Fruit fly (Drosophila melanogaster): ENCODE results near the gene wnd.

Gene wnd

DNA sequence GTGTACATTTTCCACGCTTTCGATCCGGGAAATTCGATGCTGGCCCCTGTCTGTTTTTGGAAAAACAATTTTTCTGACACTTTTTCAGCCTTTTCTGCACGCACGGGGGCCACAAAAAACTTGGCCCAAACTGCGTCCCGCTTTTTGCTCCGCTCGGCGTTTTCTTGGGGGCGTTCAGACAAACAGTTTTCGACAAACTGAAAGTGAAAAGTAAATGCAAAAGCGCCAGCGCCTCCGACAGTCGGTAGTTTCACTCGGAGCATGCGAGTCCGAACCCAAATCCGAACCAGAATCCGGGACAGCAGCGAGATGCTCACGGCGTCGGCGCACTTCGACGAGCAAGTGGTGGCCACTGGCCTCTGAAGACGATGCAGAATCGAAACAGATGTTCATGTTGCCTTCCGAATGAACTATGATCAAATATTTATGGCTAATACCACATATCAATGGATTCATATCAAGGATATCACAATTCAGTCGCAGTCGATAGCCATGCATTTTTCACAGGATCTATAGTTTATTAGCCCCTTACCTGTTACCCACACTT lies 51.1 kb downstream of the wnd start, which contains the start of gene Shal:
TSS of gene Shal (minus strand) at position 200 of the 547 bp plus-strand sequence.
- TF ChIP-seq CG17801 (GFP tag; optimal IDR thresholded peaks at IDR 0.05; ENCODE audit: partially characterized antibody): no peak

DNA sequence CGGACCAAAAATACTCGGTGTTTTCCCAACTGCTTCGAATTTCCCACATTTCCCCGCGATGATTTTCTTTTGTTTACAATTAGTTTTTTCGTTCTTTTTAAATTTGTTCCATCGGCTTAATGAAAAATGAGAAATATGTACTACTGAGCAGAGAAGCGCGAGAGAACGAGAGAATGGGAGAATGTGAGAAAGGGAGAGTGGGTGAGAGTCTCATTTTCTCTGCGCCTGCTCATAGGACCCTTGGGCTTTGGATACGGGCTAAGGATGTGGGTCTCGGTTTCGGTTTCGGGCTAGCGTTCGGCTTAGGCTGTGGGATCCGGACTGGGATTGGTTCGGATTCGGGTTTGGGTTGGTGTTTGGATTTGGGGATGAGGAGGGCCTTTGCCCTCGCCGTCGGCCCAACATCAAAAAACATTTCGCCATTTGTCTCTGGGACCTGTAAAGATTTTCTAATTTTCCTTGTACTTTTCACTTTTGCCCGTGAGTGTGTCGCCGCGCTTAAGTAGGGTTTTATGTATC lies 54.8 kb downstream of the wnd start:
- no peak for TF ChIP-seq CG17801 (GFP tag; optimal IDR thresholded peaks at IDR 0.05; ENCODE audit: partially characterized antibody)

DNA sequence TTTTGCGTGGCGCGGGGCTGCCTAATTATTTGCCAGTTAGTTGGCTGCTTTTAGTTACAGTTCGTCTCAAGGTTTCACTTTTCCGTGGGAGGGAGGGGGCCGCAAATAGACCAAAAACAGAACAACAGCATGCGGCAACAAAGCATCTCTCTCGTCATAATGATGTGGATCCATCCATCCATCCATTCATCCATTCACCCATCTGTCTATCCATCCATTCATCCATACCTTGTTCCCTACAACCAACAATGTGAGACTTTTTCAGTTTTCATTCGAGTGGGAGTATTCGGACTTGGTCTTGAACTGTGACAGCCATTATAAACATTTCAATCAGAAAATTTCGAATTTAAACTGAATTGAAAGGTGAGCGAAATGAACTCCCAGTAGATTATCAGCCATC lies 56.2 kb downstream of the wnd start:
- no peak for TF ChIP-seq CG17801 (GFP tag; optimal IDR thresholded peaks at IDR 0.05; ENCODE audit: partially characterized antibody)

DNA sequence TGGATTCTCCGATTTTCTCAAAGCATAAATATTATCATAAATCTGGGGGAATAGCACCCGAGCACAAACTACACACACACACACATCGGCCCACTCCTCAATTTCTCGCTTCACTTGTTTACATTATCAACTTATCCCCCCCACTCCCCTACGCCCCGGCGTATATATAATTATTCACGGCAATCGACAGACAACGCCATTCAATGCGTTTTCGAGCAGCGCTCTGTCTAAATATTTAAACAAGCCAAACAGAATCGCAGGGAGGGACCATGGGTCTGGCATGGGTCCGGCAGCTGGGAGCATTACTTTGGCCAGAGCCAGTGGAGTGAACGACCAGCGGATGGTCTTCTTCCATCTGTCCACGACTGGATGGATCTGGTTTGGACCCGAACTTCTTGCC lies 59.9 kb downstream of the wnd start:
- TF ChIP-seq CG17801 (GFP tag; optimal IDR thresholded peaks at IDR 0.05; ENCODE audit: partially characterized antibody): no peak

DNA sequence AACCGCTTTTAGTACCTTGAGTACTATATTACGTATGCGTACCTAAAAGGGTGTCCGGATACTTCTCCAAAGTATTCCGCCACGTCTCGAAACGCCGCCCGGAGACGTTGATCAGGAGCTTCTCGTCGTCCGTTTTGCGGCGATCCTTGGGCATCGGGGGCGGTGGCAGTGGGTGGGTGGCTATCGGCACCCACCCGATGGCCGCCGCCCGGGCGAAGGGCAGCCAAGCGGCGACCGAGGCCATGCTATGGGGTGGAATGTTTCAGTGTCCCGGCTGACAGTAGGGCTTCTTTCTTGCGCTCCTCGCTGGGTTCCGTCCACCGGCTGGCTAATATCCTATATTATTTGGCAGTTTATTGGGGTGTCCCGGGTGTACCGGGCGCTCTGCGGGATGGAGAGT lies 61.1 kb downstream of the wnd start:
- TF ChIP-seq CG17801 (GFP tag; optimal IDR thresholded peaks at IDR 0.05; ENCODE audit: partially characterized antibody): no peak

All from ovary, adult (tissue).